Worm (Caenorhabditis elegans) whole organism, L1 larva: ENCODE results near the gene ptr-3.

Source experiments
- F16B12.6 ChIP-seq: fragments of 150-350 bp; optimal IDR thresholded peaks from 2 replicates; lab custom pipeline; 2014; ENCODE audit warnings: missing biosample characterization, missing genetic modification characterization
- Y116A8C.19 ChIP-seq: sonication (generic microtip); optimal IDR thresholded peaks from 2 replicates; lab custom pipeline; 2016; ENCODE audit warnings: missing compliant biosample characterization, missing genetic modification characterization, borderline replicate concordance
- aly-2 ChIP-seq: fragments of 150-350 bp; optimal IDR thresholded peaks from 2 replicates; lab custom pipeline; 2014; ENCODE audit warnings: missing biosample characterization, missing genetic modification characterization
- ama-1 ChIP-seq: fragments of 150-350 bp; optimal IDR thresholded peaks from 2 replicates; lab custom pipeline; 2014
- blmp-1 ChIP-seq: fragments of 150-350 bp; optimal IDR thresholded peaks from 2 replicates; lab custom pipeline; 2014; ENCODE audit warnings: missing biosample characterization, missing genetic modification characterization
- ceh-88 ChIP-seq: fragments of 200-800 bp; sonication (Bioruptor generic); IDR thresholded peaks from 2 replicates; pipeline ENCODE4 v1.3.6; 2022; ENCODE audit warnings: missing genetic modification characterization, missing compliant biosample characterization
- ceh-90 ChIP-seq: sonication (generic microtip); optimal IDR thresholded peaks from 2 replicates; lab custom pipeline; 2016; ENCODE audit warnings: missing genetic modification characterization, missing compliant biosample characterization
- dsc-1 ChIP-seq: sonication (generic microtip); optimal IDR thresholded peaks from 2 replicates; lab custom pipeline; 2016; ENCODE audit warnings: mild to moderate bottlenecking, missing genetic modification characterization, missing compliant biosample characterization
- efl-1 ChIP-seq, 4 experiments: fragments of 150-350 bp; optimal IDR thresholded peaks in 3 of 4; peaks in 1 of 4; 1 replicate in 1 of 4; 2 replicates in 3 of 4; lab custom pipeline; 2014; ENCODE audit warnings: missing biosample characterization in 2 of 4, missing genetic modification characterization in 2 of 4, missing genetic modification reagents in 2 of 4
- elt-2 ChIP-seq: sonication (generic microtip); optimal IDR thresholded peaks from 2 replicates; lab custom pipeline; 2016; ENCODE audit warnings: missing genetic modification characterization, mild to moderate bottlenecking, inconsistent platforms, missing compliant biosample characterization, missing genetic modification reagents
- elt-3 ChIP-seq, 6 experiments: fragments of 150-350 bp in 1 of 6; sonication (generic microtip); optimal IDR thresholded peaks; 2 replicates each; lab custom pipeline; 2017 to 2018; ENCODE audit warnings: missing biosample characterization in 6 of 6, missing genetic modification characterization in 6 of 6, inconsistent platforms in 1 of 6
- ets-5 ChIP-seq: fragments of 200-800 bp; sonication (Bioruptor generic); IDR thresholded peaks from 2 replicates; pipeline ENCODE4 v1.3.6; 2022; ENCODE audit warnings: missing genetic modification characterization, missing compliant biosample characterization
- fkh-10 ChIP-seq: sonication (generic microtip); optimal IDR thresholded peaks from 2 replicates; lab custom pipeline; 2017; ENCODE audit warnings: missing biosample characterization, missing genetic modification reagents, missing genetic modification characterization
- fkh-8 ChIP-seq: sonication (generic microtip); optimal IDR thresholded peaks from 2 replicates; lab custom pipeline; 2016; ENCODE audit warnings: mild to moderate bottlenecking, missing genetic modification characterization, missing compliant biosample characterization
- hlh-17 ChIP-seq: fragments of 200-800 bp; sonication (Bioruptor generic); optimal IDR thresholded peaks from 2 replicates; lab custom pipeline; 2018; ENCODE audit warnings: missing genetic modification characterization, mild to moderate bottlenecking, missing compliant biosample characterization, moderate library complexity, borderline replicate concordance
- hlh-4 ChIP-seq: sonication (generic microtip); optimal IDR thresholded peaks from 2 replicates; lab custom pipeline; 2016; ENCODE audit warnings: mild to moderate bottlenecking, missing genetic modification characterization, missing compliant biosample characterization
- hpl-2 ChIP-seq: fragments of 150-350 bp; optimal IDR thresholded peaks from 2 replicates; lab custom pipeline; 2014; ENCODE audit warnings: missing biosample characterization, missing genetic modification reagents, missing genetic modification characterization
- isw-1 ChIP-seq: fragments of 200-800 bp; sonication (Bioruptor generic); IDR thresholded peaks from 2 replicates; pipeline ENCODE4 v1.3.6; 2022; ENCODE audit warnings: missing genetic modification characterization, missing compliant biosample characterization
- jun-1 ChIP-seq: fragments of 150-350 bp; optimal IDR thresholded peaks from 2 replicates; lab custom pipeline; 2014; ENCODE audit warnings: missing biosample characterization, missing genetic modification reagents, missing genetic modification characterization
- lin-14 ChIP-seq: fragments of 200-800 bp; sonication (Bioruptor generic); optimal IDR thresholded peaks from 2 replicates; lab custom pipeline; 2018; ENCODE audit warnings: mild to moderate bottlenecking, missing genetic modification characterization, moderate library complexity, missing compliant biosample characterization
- lin-39 ChIP-seq: fragments of 150-350 bp; optimal IDR thresholded peaks from 2 replicates; lab custom pipeline; 2014; ENCODE audit warnings: missing biosample characterization, missing genetic modification reagents, missing genetic modification characterization
- lir-3 ChIP-seq: sonication (generic microtip); optimal IDR thresholded peaks from 2 replicates; lab custom pipeline; 2016; ENCODE audit warnings: mild to moderate bottlenecking, missing genetic modification characterization, moderate library complexity, missing compliant biosample characterization; ENCODE audit not compliant: poor library complexity
- lsy-2 ChIP-seq, 2 experiments: fragments of 150-350 bp; optimal IDR thresholded peaks; 2 replicates each; lab custom pipeline; 2014; ENCODE audit warnings: missing biosample characterization in 2 of 2, missing genetic modification characterization in 2 of 2
- mab-9 ChIP-seq: fragments of 200-800 bp; sonication (Bioruptor generic); IDR thresholded peaks from 2 replicates; pipeline ENCODE4 v1.3.6; 2022; ENCODE audit warnings: missing genetic modification reagents, missing genetic modification characterization, missing compliant biosample characterization
- mdl-1 ChIP-seq, 2 experiments: fragments of 150-350 bp; optimal IDR thresholded peaks; 2 replicates each; lab custom pipeline; 2014 to 2017; ENCODE audit warnings: missing biosample characterization in 2 of 2, missing genetic modification characterization in 2 of 2, inconsistent platforms in 1 of 2
- mep-1 ChIP-seq: fragments of 150-350 bp; optimal IDR thresholded peaks from 2 replicates; lab custom pipeline; 2014; ENCODE audit warnings: missing biosample characterization, missing genetic modification characterization
- nhr-11 ChIP-seq: fragments of 150-350 bp; optimal IDR thresholded peaks from 2 replicates; lab custom pipeline; 2014; ENCODE audit warnings: missing biosample characterization, missing genetic modification characterization
- nhr-20 ChIP-seq: sonication (generic microtip); optimal IDR thresholded peaks from 2 replicates; lab custom pipeline; 2016; ENCODE audit warnings: mild to moderate bottlenecking, missing genetic modification characterization, missing compliant biosample characterization
- nhr-28 ChIP-seq: fragments of 150-350 bp; optimal IDR thresholded peaks from 2 replicates; lab custom pipeline; 2014; ENCODE audit warnings: missing biosample characterization, missing genetic modification characterization
- nhr-71 ChIP-seq: sonication (generic microtip); optimal IDR thresholded peaks from 2 replicates; lab custom pipeline; 2016; ENCODE audit warnings: mild to moderate bottlenecking, missing genetic modification characterization, moderate library complexity, missing compliant biosample characterization
- nhr-77 ChIP-seq: fragments of 150-350 bp; optimal IDR thresholded peaks from 2 replicates; lab custom pipeline; 2014; ENCODE audit warnings: missing biosample characterization, missing genetic modification characterization
- pag-3 ChIP-seq: sonication (generic microtip); optimal IDR thresholded peaks from 2 replicates; lab custom pipeline; 2017; ENCODE audit warnings: missing genetic modification characterization, mild to moderate bottlenecking, missing compliant biosample characterization, antibody characterized with exemption, borderline replicate concordance; ENCODE audit not compliant: insufficient read depth
- pqm-1 ChIP-seq: sonication (generic microtip); optimal IDR thresholded peaks from 3 replicates; lab custom pipeline; 2017; ENCODE audit warnings: missing biosample characterization, missing genetic modification characterization
- rnt-1 ChIP-seq: sonication (generic microtip); optimal IDR thresholded peaks from 2 replicates; lab custom pipeline; 2016; ENCODE audit warnings: mild to moderate bottlenecking, missing genetic modification characterization, moderate library complexity, missing compliant biosample characterization
- snu-23 ChIP-seq: sonication (generic microtip); optimal IDR thresholded peaks from 2 replicates; lab custom pipeline; 2016; ENCODE audit warnings: missing genetic modification characterization, missing compliant biosample characterization
- sox-4 ChIP-seq: sonication (generic microtip); optimal IDR thresholded peaks from 2 replicates; lab custom pipeline; 2016; ENCODE audit warnings: missing genetic modification characterization, missing compliant biosample characterization
- sup-37 ChIP-seq: fragments of 200-800 bp; sonication (Bioruptor generic); optimal IDR thresholded peaks from 2 replicates; lab custom pipeline; 2018; ENCODE audit warnings: mild to moderate bottlenecking, missing genetic modification characterization, missing compliant biosample characterization
- tlp-1 ChIP-seq: fragments of 150-350 bp; optimal IDR thresholded peaks from 2 replicates; lab custom pipeline; 2014; ENCODE audit warnings: missing biosample characterization, missing genetic modification characterization
- unc-130 ChIP-seq: fragments of 150-350 bp; optimal IDR thresholded peaks from 2 replicates; lab custom pipeline; 2017; ENCODE audit warnings: missing biosample characterization, missing genetic modification characterization, inconsistent platforms
- unc-62 ChIP-seq: fragments of 150-350 bp; optimal IDR thresholded peaks from 2 replicates; lab custom pipeline; 2014; ENCODE audit warnings: missing biosample characterization, missing genetic modification reagents, missing genetic modification characterization
- vab-15 ChIP-seq: sonication (generic microtip); optimal IDR thresholded peaks from 2 replicates; lab custom pipeline; 2017; ENCODE audit warnings: missing genotype, mild to moderate bottlenecking, missing genetic modification characterization, missing compliant biosample characterization
- xbp-1 ChIP-seq: sonication (generic microtip); optimal IDR thresholded peaks from 2 replicates; lab custom pipeline; 2016; ENCODE audit warnings: missing genetic modification characterization, missing compliant biosample characterization
- zag-1 ChIP-seq: fragments of 150-350 bp; optimal IDR thresholded peaks from 2 replicates; lab custom pipeline; 2014; ENCODE audit warnings: missing biosample characterization, missing genetic modification characterization
- ztf-4 ChIP-seq: fragments of 150-350 bp; optimal IDR thresholded peaks from 2 replicates; lab custom pipeline; 2014; ENCODE audit warnings: missing biosample characterization, missing genetic modification characterization

ptr-3 gene

ce11 chrII:333853-334449 lies 33.4 kb downstream of the ptr-3 start:
- no peak for TF ChIP-seq nhr-28 (tag; lab: Kevin White, UChicago)
- TF ChIP-seq isw-1: no peak
- no peak for TF ChIP-seq ceh-88
- TF ChIP-seq elt-2 (tag; lab: Kevin White, UChicago): peak; percentile 52
- peak; percentile 38 for TF ChIP-seq pqm-1 (tag; lab: Kevin White, UChicago)
- TF ChIP-seq snu-23 (GFP tag; lab: Kevin White, UChicago): no peak
- no peak for TF ChIP-seq ztf-4 (tag; lab: Kevin White, UChicago)
- TF ChIP-seq efl-1 (optimal IDR thresholded peaks at IDR 0.05; lab: Kevin White, UChicago): no peak
- TF ChIP-seq efl-1 (GFP tag; optimal IDR thresholded peaks at IDR 0.05 in 1 of 2; lab: Kevin White, UChicago): no peak
- no peak for TF ChIP-seq vab-15 (tag; lab: Kevin White, UChicago)
- no peak for TF ChIP-seq unc-62 (GFP tag; lab: Kevin White, UChicago)
- peak in 4 of 6 experiments; percentile 25 to 65 (median 51) for TF ChIP-seq elt-3 (tag; optimal IDR thresholded peaks at IDR 0.05; lab: Kevin White, UChicago)
- TF ChIP-seq blmp-1 (tag; lab: Kevin White, UChicago): peak; percentile 97
- no peak for TF ChIP-seq mab-9 (GFP tag; lab: Robert Waterston, UW)

ce11 chrII:332419-332818 lies 34.9 kb downstream of the ptr-3 start, which contains the start of gene cbn-1:
cbn-1 (minus strand) TSS chrII:332519.
- TF ChIP-seq nhr-20 (no peak), sox-4 (tag; lab: Kevin White, UChicago) (no peak), lsy-2 (tag; optimal IDR thresholded peaks at IDR 0.05; lab: Kevin White, UChicago) (no peak), Y116A8C.19 (tag; lab: Kevin White, UChicago) (no peak), fkh-8 (tag; lab: Kevin White, UChicago) (no peak), lin-14 (GFP tag; lab: Kevin White, UChicago) (no peak), rnt-1 (tag; lab: Kevin White, UChicago) (no peak), lin-39 (tag; lab: Kevin White, UChicago) (no peak), jun-1 (no peak), hlh-17 (GFP tag; lab: Kevin White, UChicago) (no peak), mep-1 (no peak), hpl-2 (GFP tag; lab: Kevin White, UChicago) (no peak)

ce11 chrII:325639-326350 lies 41.6 kb downstream of the ptr-3 start, which contains the start of gene sgcb-1:
sgcb-1 (plus strand) TSS chrII:326300.
- TF ChIP-seq ets-5 (GFP tag; lab: Robert Waterston, UW) (no peak), zag-1 (tag; lab: Kevin White, UChicago) (no peak), ceh-90 (tag; lab: Kevin White, UChicago) (no peak), efl-1 (optimal IDR thresholded peaks at IDR 0.05; lab: Kevin White, UChicago) (no peak), efl-1 (GFP tag; optimal IDR thresholded peaks at IDR 0.05 in 1 of 2; lab: Kevin White, UChicago) (peak in 1 of 2 experiments; percentile 86), unc-130 (tag; lab: Kevin White, UChicago) (peak; percentile 1), lin-14 (GFP tag; lab: Kevin White, UChicago) (peak; percentile 20), fkh-10 (GFP tag; lab: Kevin White, UChicago) (no peak), sup-37 (GFP tag; lab: Kevin White, UChicago) (no peak), sox-4 (tag; lab: Kevin White, UChicago) (no peak), nhr-71 (tag; lab: Kevin White, UChicago) (peak; percentile 28), hpl-2 (GFP tag; lab: Kevin White, UChicago) (no peak), rnt-1 (tag; lab: Kevin White, UChicago) (peak; percentile 50), F16B12.6 (tag; lab: Kevin White, UChicago) (no peak), elt-2 (tag; lab: Kevin White, UChicago) (no peak), pag-3 (tag; lab: Kevin White, UChicago) (no peak), tlp-1 (tag; lab: Kevin White, UChicago) (no peak), nhr-11 (tag; lab: Kevin White, UChicago) (no peak), xbp-1 (tag; lab: Kevin White, UChicago) (no peak), elt-3 (tag; optimal IDR thresholded peaks at IDR 0.05; lab: Kevin White, UChicago) (no peak), mdl-1 (tag; optimal IDR thresholded peaks at IDR 0.05; lab: Kevin White, UChicago) (no peak), lir-3 (tag; lab: Kevin White, UChicago) (no peak), nhr-77 (tag; lab: Kevin White, UChicago) (no peak), dsc-1 (tag; lab: Kevin White, UChicago) (no peak), ama-1 (no peak), jun-1 (no peak), hlh-4 (tag; lab: Kevin White, UChicago) (no peak), nhr-20 (no peak), aly-2 (tag; lab: Kevin White, UChicago) (no peak)
